Fruit fly (Drosophila melanogaster) whole organism, embryonic: ENCODE data around the gene CG8960.

Experiments
- B-H2 ChIP-seq: fragments of 200-800 bp; sonication (Bioruptor generic); optimal IDR thresholded peaks from 2 replicates; lab custom pipeline; 2018; ENCODE audit warnings: missing biosample characterization, mild to moderate bottlenecking, missing genetic modification characterization
- CG10147 ChIP-seq: fragments of 200-800 bp; sonication (Bioruptor generic); optimal IDR thresholded peaks from 2 replicates; lab custom pipeline; 2019; ENCODE audit warnings: missing biosample characterization, mild to moderate bottlenecking, missing genetic modification characterization, moderate library complexity
- CG11398 ChIP-seq: fragments of 200-800 bp; sonication (Bioruptor generic); optimal IDR thresholded peaks from 2 replicates; lab custom pipeline; 2016; ENCODE audit warnings: missing biosample characterization, missing genetic modification characterization
- CG12104 ChIP-seq: fragments of 200-800 bp; sonication (Bioruptor generic); optimal IDR thresholded peaks from 3 replicates; lab custom pipeline; 2016; ENCODE audit warnings: missing biosample characterization, missing genetic modification characterization
- CG15514 ChIP-seq: fragments of 200-800 bp; sonication (Bioruptor generic); optimal IDR thresholded peaks from 3 replicates; lab custom pipeline; 2017; ENCODE audit warnings: missing biosample characterization, missing genetic modification characterization, mild to moderate bottlenecking, moderate library complexity, missing genetic modification reagents
- CG16863 ChIP-seq: fragments of 200-800 bp; sonication (Bioruptor generic); optimal IDR thresholded peaks from 3 replicates; lab custom pipeline; 2016; ENCODE audit warnings: missing biosample characterization, missing genetic modification characterization
- CG2120 ChIP-seq: fragments of 200-800 bp; sonication (Bioruptor generic); optimal IDR thresholded peaks from 3 replicates; lab custom pipeline; 2016; ENCODE audit warnings: missing biosample characterization, missing genetic modification characterization
- CG30431 ChIP-seq: fragments of 200-800 bp; sonication (Bioruptor generic); optimal IDR thresholded peaks from 2 replicates; lab custom pipeline; 2017; ENCODE audit warnings: missing biosample characterization, missing genetic modification characterization
- CG3163 ChIP-seq: fragments of 200-800 bp; sonication (Bioruptor generic); optimal IDR thresholded peaks from 3 replicates; lab custom pipeline; 2016; ENCODE audit warnings: missing biosample characterization, missing genetic modification characterization
- CG34224 ChIP-seq: fragments of 200-800 bp; sonication (Bioruptor generic); IDR thresholded peaks from 3 replicates; pipeline ENCODE4 v1.3.6; 2022; ENCODE audit warnings: missing biosample characterization, missing genetic modification characterization; ENCODE audit not compliant: partially characterized antibody
- CG3995 ChIP-seq: fragments of 200-800 bp; sonication (Bioruptor generic); optimal IDR thresholded peaks from 3 replicates; lab custom pipeline; 2016; ENCODE audit warnings: missing biosample characterization, missing genetic modification characterization
- CG4360 ChIP-seq: fragments of 200-800 bp; sonication (Bioruptor generic); IDR thresholded peaks from 2 replicates; pipeline ENCODE4 v1.3.6; 2022; ENCODE audit warnings: missing biosample characterization, missing genetic modification characterization
- CG4820 ChIP-seq: fragments of 200-800 bp; sonication (Bioruptor generic); optimal IDR thresholded peaks from 3 replicates; lab custom pipeline; 2016; ENCODE audit warnings: missing biosample characterization, missing genetic modification characterization
- CG8290 ChIP-seq, 3 experiments: fragments of 200-800 bp; sonication (Bioruptor generic); optimal IDR thresholded peaks; 2 replicates each; lab custom pipeline; 2016 to 2019; ENCODE audit warnings: missing biosample characterization in 3 of 3, missing genetic modification characterization in 3 of 3, mild to moderate bottlenecking in 2 of 3, moderate library complexity in 1 of 3
- CG8765 ChIP-seq: fragments of 200-800 bp; sonication (Bioruptor generic); IDR thresholded peaks from 2 replicates; pipeline ENCODE4 v1.3.6; 2022; ENCODE audit warnings: missing biosample characterization, missing genetic modification characterization
- Ets65A ChIP-seq: fragments of 200-800 bp; sonication (Bioruptor generic); peaks from one replicate; lab custom pipeline; 2016; ENCODE audit warnings: missing biosample characterization, missing genetic modification characterization
- HmgZ ChIP-seq: fragments of 200-800 bp; sonication (Bioruptor generic); optimal IDR thresholded peaks from 2 replicates; lab custom pipeline; 2018; ENCODE audit warnings: missing biosample characterization, mild to moderate bottlenecking, missing genetic modification characterization
- Hr78 ChIP-seq, 2 experiments: fragments of 200-800 bp in 1 of 2; fragments of >200 bp in 1 of 2; sonication (Bioruptor generic) in 1 of 2; optimal IDR thresholded peaks; 2 replicates each; lab custom pipeline; 2017 to 2019; ENCODE audit warnings: missing biosample characterization in 2 of 2, missing genetic modification characterization in 2 of 2, mild to moderate bottlenecking in 1 of 2, moderate library complexity in 1 of 2
- Jarid2 ChIP-seq: fragments of 200-800 bp; sonication (Bioruptor generic); optimal IDR thresholded peaks from 3 replicates; lab custom pipeline; 2017; ENCODE audit warnings: mild to moderate bottlenecking, missing biosample characterization, missing genetic modification reagents, missing genetic modification characterization
- Med ChIP-seq: fragments of 200-800 bp; sonication (Bioruptor generic); peaks from one replicate; lab custom pipeline; 2016; ENCODE audit warnings: missing biosample characterization, missing genetic modification characterization, mild to moderate bottlenecking, inconsistent platforms, moderate library complexity
- Myb ChIP-seq: fragments of 200-800 bp; sonication (Bioruptor generic); optimal IDR thresholded peaks from 2 replicates; lab custom pipeline; 2016; ENCODE audit warnings: missing biosample characterization, missing genetic modification characterization
- NFAT ChIP-seq: fragments of 200-800 bp; sonication (Bioruptor generic); IDR thresholded peaks from 2 replicates; pipeline ENCODE4 v1.3.6; 2022; ENCODE audit warnings: missing biosample characterization, missing genetic modification characterization
- Pdp1 ChIP-seq, 2 experiments: fragments of 200-800 bp; sonication (Bioruptor generic); optimal IDR thresholded peaks; 3 replicates each; lab custom pipeline; 2016; ENCODE audit warnings: missing biosample characterization in 2 of 2, missing genetic modification characterization in 2 of 2, mild to moderate bottlenecking in 1 of 2, moderate library complexity in 1 of 2
- Trl ChIP-seq, 3 experiments: fragments of >200 bp in 2 of 3; fragments of 200-800 bp in 1 of 3; sonication (Bioruptor generic) in 1 of 3; optimal IDR thresholded peaks; 2 replicates in 1 of 3; 3 replicates in 2 of 3; lab custom pipeline; 2016 to 2017; ENCODE audit warnings: missing biosample characterization in 1 of 3, missing genetic modification characterization in 1 of 3
- ara ChIP-seq: fragments of 200-800 bp; sonication (Bioruptor generic); IDR thresholded peaks from 2 replicates; pipeline ENCODE4 v1.3.6; 2022; ENCODE audit warnings: missing biosample characterization, missing genetic modification characterization
- chinmo ChIP-seq: fragments of 200-800 bp; sonication (Bioruptor generic); IDR thresholded peaks from 4 replicates; pipeline ENCODE4 v1.3.6; 2022; ENCODE audit warnings: missing biosample characterization, missing genetic modification characterization; ENCODE audit not compliant: partially characterized antibody
- crp ChIP-seq, 2 experiments: fragments of 200-800 bp; sonication (Bioruptor generic); optimal IDR thresholded peaks; 2 replicates in 1 of 2; 3 replicates in 1 of 2; lab custom pipeline; 2017; ENCODE audit warnings: missing biosample characterization in 2 of 2, missing genetic modification characterization in 2 of 2, mild to moderate bottlenecking in 1 of 2, moderate library complexity in 1 of 2
- ems ChIP-seq: fragments of 200-800 bp; sonication (Bioruptor generic); optimal IDR thresholded peaks from 3 replicates; lab custom pipeline; 2016; ENCODE audit warnings: missing biosample characterization, missing genetic modification characterization
- exex ChIP-seq: fragments of 200-800 bp; sonication (Bioruptor generic); optimal IDR thresholded peaks from 4 replicates; lab custom pipeline; 2018; ENCODE audit warnings: missing biosample characterization, mild to moderate bottlenecking, missing genetic modification characterization, moderate library complexity
- fd64A ChIP-seq: fragments of 200-800 bp; sonication (Bioruptor generic); optimal IDR thresholded peaks from 3 replicates; lab custom pipeline; 2018; ENCODE audit warnings: missing biosample characterization, mild to moderate bottlenecking, missing genetic modification characterization
- fd96Cb ChIP-seq: fragments of 200-800 bp; sonication (Bioruptor generic); optimal IDR thresholded peaks from 2 replicates; lab custom pipeline; 2018; ENCODE audit warnings: missing biosample characterization, mild to moderate bottlenecking, missing genetic modification characterization, moderate library complexity
- fru ChIP-seq: fragments of >200 bp; optimal IDR thresholded peaks from 2 replicates; lab custom pipeline; 2017
- ftz-f1 ChIP-seq: fragments of 200-800 bp; sonication (Bioruptor generic); optimal IDR thresholded peaks from 2 replicates; lab custom pipeline; 2016; ENCODE audit warnings: missing biosample characterization, missing genetic modification characterization
- ken ChIP-seq: fragments of 200-800 bp; sonication (Bioruptor generic); IDR thresholded peaks from 3 replicates; pipeline ENCODE4 v1.3.6; 2022; ENCODE audit warnings: missing biosample characterization, missing genetic modification characterization
- lbe ChIP-seq: fragments of 200-800 bp; sonication (Bioruptor generic); optimal IDR thresholded peaks from 2 replicates; lab custom pipeline; 2016; ENCODE audit warnings: missing biosample characterization, mild to moderate bottlenecking, missing genetic modification characterization
- mirr ChIP-seq: fragments of 200-800 bp; sonication (Bioruptor generic); optimal IDR thresholded peaks from 3 replicates; lab custom pipeline; 2018; ENCODE audit warnings: missing biosample characterization, mild to moderate bottlenecking, missing genetic modification characterization
- pnt ChIP-seq: fragments of 200-800 bp; sonication (Bioruptor generic); optimal IDR thresholded peaks from 3 replicates; lab custom pipeline; 2016; ENCODE audit warnings: missing biosample characterization, missing genetic modification characterization
- sd ChIP-seq: fragments of 200-800 bp; sonication (Bioruptor generic); optimal IDR thresholded peaks from 3 replicates; lab custom pipeline; 2018; ENCODE audit warnings: missing biosample characterization, mild to moderate bottlenecking, missing genetic modification characterization, moderate library complexity
- sens ChIP-seq: fragments of 200-800 bp; sonication (Bioruptor generic); peaks from one replicate; lab custom pipeline; 2016; ENCODE audit warnings: missing biosample characterization, missing genetic modification characterization
- seq ChIP-seq: fragments of 200-800 bp; sonication (Bioruptor generic); IDR thresholded peaks from 2 replicates; pipeline ENCODE4 v1.3.6; 2022; ENCODE audit warnings: missing biosample characterization, missing genetic modification characterization
- sna ChIP-seq: fragments of 200-800 bp; sonication (Bioruptor generic); IDR thresholded peaks from 2 replicates; pipeline ENCODE4 v1.3.6; 2022; ENCODE audit warnings: missing biosample characterization, missing genetic modification characterization; ENCODE audit not compliant: partially characterized antibody
- sug ChIP-seq: fragments of 200-800 bp; optimal IDR thresholded peaks from 2 replicates; lab custom pipeline; 2019; ENCODE audit warnings: missing biosample characterization, mild to moderate bottlenecking, missing genetic modification characterization, moderate library complexity
- trem ChIP-seq: fragments of 200-800 bp; optimal IDR thresholded peaks from 3 replicates; lab custom pipeline; 2019; ENCODE audit warnings: missing biosample characterization, mild to moderate bottlenecking, missing genetic modification characterization, moderate library complexity
- twi ChIP-seq: fragments of 200-800 bp; optimal IDR thresholded peaks from 2 replicates; lab custom pipeline; 2019; ENCODE audit warnings: missing biosample characterization, mild to moderate bottlenecking, missing genetic modification characterization, moderate library complexity
- wdn ChIP-seq: fragments of 200-800 bp; sonication (Bioruptor generic); IDR thresholded peaks from 2 replicates; pipeline ENCODE4 v1.3.6; 2022; ENCODE audit warnings: missing biosample characterization, missing genetic modification characterization

Gene CG8960

dm6 chr3L:2166776-2167175 lies 30.0 kb upstream of the CG8960 start (continued):
- TF ChIP-seq CG8290 (GFP tag; optimal IDR thresholded peaks at IDR 0.05; lab: Kevin White, UChicago): no peak
- peak in 1 of 2 experiments; percentile 32 for TF ChIP-seq CG8290 (tag; optimal IDR thresholded peaks at IDR 0.05; lab: Kevin White, UChicago)
- TF ChIP-seq CG3995 (GFP tag; lab: Kevin White, UChicago): peak; percentile 80
- TF ChIP-seq HmgZ (tag; lab: Kevin White, UChicago): peak; percentile 4
- TF ChIP-seq CG16863 (GFP tag; lab: Kevin White, UChicago): no peak
- TF ChIP-seq, all 482 proteins: peak for 8

- TF ChIP-seq Trl (optimal IDR thresholded peaks at IDR 0.05; lab: Kevin White, UChicago) (peak; percentile 0 to 59), Trl (GFP tag; optimal IDR thresholded peaks at IDR 0.05; lab: Kevin White, UChicago) (no peak), Jarid2 (peak; percentile 3), CG4820 (no peak), NFAT (GFP tag; lab: Robert Waterston, UW) (no peak), sna (no peak), sd (tag; lab: Kevin White, UChicago) (peak; percentile 54), CG3163 (GFP tag; lab: Kevin White, UChicago) (peak; percentile 82), CG12104 (no peak), ara (GFP tag; lab: Robert Waterston, UW) (no peak), ken (GFP tag; lab: Robert Waterston, UW) (no peak), Med (GFP tag; lab: Kevin White, UChicago) (peak; percentile 35), exex (peak; percentile 57), Hr78 (GFP tag; optimal IDR thresholded peaks at IDR 0.05; lab: Kevin White, UChicago) (no peak), crp (GFP tag; optimal IDR thresholded peaks at IDR 0.05; lab: Kevin White, UChicago) (peak in 1 of 2 experiments; percentile 45), CG2120 (GFP tag; lab: Kevin White, UChicago) (no peak), mirr (GFP tag; lab: Kevin White, UChicago) (peak; percentile 1), CG34224 (0 out of 3 replicates have a peak, but pooled peaks have one; percentile 10)
Observed at dm6 chr3L:2168954-2169353, 27.9 kb upstream of the CG8960 start, which contains the start of gene CG15879. Gene CG15879, minus strand, starts transcription at chr3L:2169108.

- peak in 1 of 2 experiments; percentile 39 for TF ChIP-seq Pdp1 (GFP tag; optimal IDR thresholded peaks at IDR 0.05; lab: Kevin White, UChicago)
- TF ChIP-seq CG3163 (GFP tag; lab: Kevin White, UChicago): peak; percentile 56
- peak; percentile 30 for TF ChIP-seq sd (tag; lab: Kevin White, UChicago)
- TF ChIP-seq chinmo (GFP tag; lab: Robert Waterston, UW): 0 out of 4 replicates have a peak, but pooled peaks have one; percentile 35
- TF ChIP-seq Trl (optimal IDR thresholded peaks at IDR 0.05; lab: Kevin White, UChicago): peak; percentile 53 to 78
- TF ChIP-seq Trl (GFP tag; optimal IDR thresholded peaks at IDR 0.05; lab: Kevin White, UChicago): no peak
- no peak for TF ChIP-seq seq (GFP tag; lab: Robert Waterston, UW)
- no peak for TF ChIP-seq pnt (GFP tag; lab: Kevin White, UChicago)
- TF ChIP-seq exex: peak; percentile 19
- peak; percentile 4 for TF ChIP-seq sens
- peak; percentile 31 for TF ChIP-seq Myb
- TF ChIP-seq CG8765: no peak
Observed at dm6 chr3L:2170885-2171526, 25.8 kb upstream of the CG8960 start, which contains the start of gene CG5704. Gene CG5704, minus strand, starts transcription at chr3L:2170971.

- TF ChIP-seq ems (GFP tag; lab: Kevin White, UChicago) (no peak), CG11398 (GFP tag; lab: Kevin White, UChicago) (no peak), fd96Cb (tag; lab: Kevin White, UChicago) (no peak), fru (lab: Kevin White, UChicago) (no peak), CG30431 (GFP tag; lab: Kevin White, UChicago) (no peak), ftz-f1 (no peak), lbe (GFP tag; lab: Kevin White, UChicago) (no peak), CG10147 (no peak), Ets65A (GFP tag; lab: Kevin White, UChicago) (no peak), Med (GFP tag; lab: Kevin White, UChicago) (no peak), CG15514 (GFP tag; lab: Kevin White, UChicago) (no peak), B-H2 (GFP tag; lab: Kevin White, UChicago) (no peak), trem (no peak), CG4360 (GFP tag; lab: Robert Waterston, UW) (no peak), wdn (GFP tag; lab: Robert Waterston, UW) (no peak), fd64A (GFP tag; lab: Kevin White, UChicago) (no peak), sug (tag; lab: Kevin White, UChicago) (no peak), twi (tag; lab: Kevin White, UChicago) (no peak)
Observed at dm6 chr3L:2174232-2174631, 22.6 kb upstream of the CG8960 start, which contains the start of gene CG15820. Gene CG15820, minus strand, starts transcription at chr3L:2174332.
